Worm (Caenorhabditis elegans) whole organism, early embryonic: Measurements from ENCODE around the gene srt-43.

Source experiments
- F13C5.2 ChIP-seq: sonication (generic microtip); optimal IDR thresholded peaks from 2 replicates; lab custom pipeline; 2017; ENCODE audit warnings: mild to moderate bottlenecking, missing genetic modification characterization, inconsistent platforms, missing compliant biosample characterization
- ama-1 ChIP-seq: fragments of 150-350 bp; optimal IDR thresholded peaks from 2 replicates; lab custom pipeline; 2014
- ets-7 ChIP-seq: sonication (generic microtip); optimal IDR thresholded peaks from 2 replicates; lab custom pipeline; 2016; ENCODE audit warnings: missing genotype, missing genetic modification characterization, missing compliant biosample characterization
- tbx-11 ChIP-seq: fragments of 200-800 bp; sonication (Bioruptor generic); IDR thresholded peaks from 2 replicates; pipeline ENCODE4 v1.3.6; 2022; ENCODE audit warnings: missing genetic modification characterization, missing compliant biosample characterization
- tbx-37 ChIP-seq: fragments of 200-800 bp; sonication (Bioruptor generic); conservative IDR thresholded peaks from 2 replicates; pipeline ENCODE4 v1.3.6; 2022; ENCODE audit warnings: missing genetic modification reagents, missing genetic modification characterization, missing compliant biosample characterization

DNA sequence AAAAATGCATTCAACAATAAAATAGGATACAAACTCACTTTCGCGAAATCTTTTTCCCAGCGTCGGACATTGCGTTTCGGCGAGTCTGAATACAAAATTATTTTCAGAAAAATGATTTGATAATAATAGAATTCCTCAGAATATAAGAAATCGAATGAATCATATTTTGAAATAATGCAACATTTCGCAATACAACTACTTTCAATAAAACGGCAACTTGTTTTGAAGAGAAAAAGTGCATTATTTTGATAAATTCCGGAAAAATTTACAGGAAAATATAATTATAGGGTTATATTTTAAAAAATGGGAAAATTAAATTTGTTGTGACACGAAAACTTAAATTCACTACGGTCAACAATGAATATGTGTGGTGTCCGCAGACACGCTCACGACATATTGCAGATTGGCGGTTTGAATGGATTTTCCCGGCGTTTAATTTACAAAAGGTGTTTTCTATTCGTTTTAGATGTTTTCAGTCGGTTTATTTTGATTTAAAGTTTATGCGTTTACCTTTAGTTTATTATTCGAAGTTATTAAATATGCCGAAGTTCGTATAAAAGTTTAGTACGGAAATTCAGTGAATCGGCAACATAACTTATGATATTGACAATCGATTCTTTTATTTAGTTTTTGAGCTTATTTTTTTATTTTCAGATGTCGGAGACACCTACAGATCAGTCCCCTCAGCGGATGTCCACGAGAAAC, 5.6 kb upstream of the srt-43 start, which contains the start of the genes abcf-1 and scc-3:
- no peak for TF ChIP-seq ets-7
- no peak for TF ChIP-seq ama-1 (lab: Kevin White, UChicago)
- TF ChIP-seq tbx-11 (GFP tag; lab: Robert Waterston, UW) = no peak
- TF ChIP-seq tbx-37 = no peak
- TF ChIP-seq F13C5.2 (tag; lab: Kevin White, UChicago) = peak; percentile 20
